Fruit fly (Drosophila melanogaster): ENCODE results near the gene CG15170.

CG15170 gene

DNA sequence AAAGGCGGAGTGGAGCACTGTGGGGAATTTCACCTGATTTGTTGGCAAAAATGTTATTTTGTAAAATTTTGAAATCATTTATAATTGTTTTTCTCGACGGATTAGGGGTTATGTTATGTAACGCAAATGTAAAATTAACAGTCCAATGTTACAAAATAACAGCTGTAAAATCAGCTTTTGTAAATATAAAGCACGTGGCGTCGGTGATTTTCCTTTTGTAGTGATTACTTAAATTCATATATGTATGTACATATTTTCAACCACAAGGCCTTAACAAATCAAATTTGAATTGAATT is 32.1 kb upstream of the CG15170 start, which contains the start of gene CG15172:
Gene CG15172 (plus strand): TSS at position 197 of the 296 bp plus-strand sequence.
- TF ChIP-seq pan (optimal IDR thresholded peaks at IDR 0.05) (no peak), Dll (optimal IDR thresholded peaks at IDR 0.05) (no peak), EcR (GFP tag; optimal IDR thresholded peaks at IDR 0.05) (no peak), usp (GFP tag; optimal IDR thresholded peaks at IDR 0.05) (no peak), psq (optimal IDR thresholded peaks at IDR 0.05) (no peak), CG8478 (optimal IDR thresholded peaks at IDR 0.05) (no peak)

DNA sequence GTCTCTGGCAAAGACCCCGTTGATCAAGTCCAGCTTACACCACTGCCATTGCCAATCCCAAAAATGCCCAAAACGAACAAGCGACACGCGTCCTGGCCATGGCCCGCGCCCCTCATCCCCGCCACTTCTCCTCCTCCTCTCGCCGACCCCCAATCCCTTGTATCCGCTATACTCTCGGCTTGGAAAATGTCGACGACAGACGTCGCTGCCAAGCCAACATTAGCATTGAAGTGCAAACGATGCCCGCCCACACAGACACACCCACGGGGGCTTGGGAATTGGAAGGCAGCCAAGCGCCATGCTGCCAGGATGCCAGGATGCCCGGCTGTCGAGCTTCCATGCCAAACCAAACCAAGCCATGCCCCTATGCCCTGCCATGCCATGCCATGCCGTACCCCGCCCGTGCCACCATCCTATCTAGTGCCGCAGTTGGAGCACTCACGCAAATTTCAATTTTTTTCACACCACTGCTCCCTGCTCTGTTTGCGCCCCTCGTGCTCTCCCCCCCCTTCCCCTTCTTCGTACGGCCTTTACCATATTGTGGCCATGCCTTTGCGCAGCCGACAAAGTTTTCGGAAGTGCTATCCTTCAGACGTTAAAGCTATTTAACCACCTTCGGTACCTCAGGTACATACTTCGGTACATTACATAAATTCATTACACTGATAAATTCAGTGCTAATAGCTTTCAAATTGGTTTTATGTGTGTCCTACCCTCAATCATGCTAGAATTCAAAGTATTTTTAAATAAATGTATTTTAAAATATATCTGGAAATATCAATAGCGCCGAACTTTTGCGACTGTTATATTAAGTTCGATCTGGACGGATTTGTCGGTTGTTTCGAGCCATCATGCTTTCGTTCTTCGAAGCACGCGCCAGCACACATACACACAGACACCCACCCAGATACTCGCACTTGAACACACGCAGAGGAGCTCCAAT is 31.5 kb upstream of the CG15170 start:
- TF ChIP-seq Dll (optimal IDR thresholded peaks at IDR 0.05) (no peak), EcR (GFP tag; optimal IDR thresholded peaks at IDR 0.05) (no peak), usp (GFP tag; optimal IDR thresholded peaks at IDR 0.05) (no peak), CG8478 (optimal IDR thresholded peaks at IDR 0.05) (no peak), pan (optimal IDR thresholded peaks at IDR 0.05) (no peak), psq (optimal IDR thresholded peaks at IDR 0.05) (no peak)

DNA sequence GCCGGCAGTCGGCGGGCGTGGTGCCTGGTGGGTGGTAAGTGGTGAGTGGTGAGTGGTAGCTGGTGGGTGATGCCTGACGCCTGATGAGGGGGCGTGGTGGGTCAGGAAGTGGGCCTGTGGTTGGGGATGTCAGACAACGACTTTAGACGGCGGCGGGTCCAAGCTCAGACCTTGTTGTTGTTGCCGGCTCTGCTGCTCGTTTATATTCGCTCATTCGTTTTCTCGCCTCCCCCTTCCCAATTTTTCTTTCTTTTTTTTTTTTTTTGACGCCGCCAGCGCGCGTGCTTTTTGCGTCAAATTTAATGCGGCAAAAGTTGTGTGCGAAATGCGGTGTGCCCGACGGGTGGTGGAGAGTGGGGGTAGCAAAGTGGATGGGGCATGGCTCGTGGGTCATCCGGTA is 29.6 kb upstream of the CG15170 start:
- no peak for TF ChIP-seq EcR (GFP tag; optimal IDR thresholded peaks at IDR 0.05)
- no peak for TF ChIP-seq CG8478 (optimal IDR thresholded peaks at IDR 0.05)
- no peak for TF ChIP-seq Dll (optimal IDR thresholded peaks at IDR 0.05)
- TF ChIP-seq psq (optimal IDR thresholded peaks at IDR 0.05) = no peak
- TF ChIP-seq pan (optimal IDR thresholded peaks at IDR 0.05) = no peak
- TF ChIP-seq usp (GFP tag; optimal IDR thresholded peaks at IDR 0.05) = no peak

DNA sequence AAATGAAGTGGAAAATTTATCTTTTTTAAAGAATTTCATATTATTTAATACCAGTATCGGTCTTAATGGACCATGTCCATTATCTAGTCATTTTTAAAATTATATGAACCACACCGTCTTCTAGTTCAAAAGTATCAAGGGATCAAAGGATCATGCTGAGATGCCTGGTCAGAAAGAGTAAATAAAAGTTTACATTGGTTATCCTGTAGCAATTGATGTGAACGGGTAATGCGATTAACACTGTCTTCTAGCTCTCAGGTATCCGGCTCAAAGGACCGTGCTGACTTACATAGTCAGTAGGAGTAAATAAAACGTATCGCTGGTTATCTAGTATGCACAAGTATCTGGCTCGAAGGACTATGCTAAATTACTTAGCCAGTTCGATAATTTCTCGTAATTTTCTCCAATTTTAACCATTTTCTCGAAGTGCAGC is 29.1 kb upstream of the CG15170 start:
- TF ChIP-seq EcR (GFP tag; optimal IDR thresholded peaks at IDR 0.05) (no peak), pan (optimal IDR thresholded peaks at IDR 0.05) (no peak), psq (optimal IDR thresholded peaks at IDR 0.05) (no peak), CG8478 (optimal IDR thresholded peaks at IDR 0.05) (no peak), Dll (optimal IDR thresholded peaks at IDR 0.05) (no peak), usp (GFP tag; optimal IDR thresholded peaks at IDR 0.05) (no peak)

DNA sequence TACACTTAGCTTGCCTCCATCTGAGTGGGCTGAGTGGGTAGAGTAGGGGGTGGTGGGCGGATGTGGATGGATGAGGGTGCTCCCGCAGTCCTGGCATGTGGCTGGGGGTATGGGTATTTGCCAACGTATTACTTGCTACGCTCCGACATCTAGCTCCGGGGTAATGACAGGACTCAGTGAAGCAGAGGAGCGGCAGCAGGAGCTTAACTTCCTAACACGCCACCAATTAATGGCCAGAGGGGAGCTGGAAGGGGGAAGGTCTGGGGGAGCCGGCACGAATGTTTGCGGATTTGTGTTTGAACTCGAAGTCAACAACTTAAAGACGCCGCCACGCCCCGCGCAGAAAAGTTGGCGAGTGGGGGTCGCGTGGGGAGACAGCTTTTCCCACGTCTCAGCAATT is 28.2 kb upstream of the CG15170 start:
- TF ChIP-seq CG8478 (optimal IDR thresholded peaks at IDR 0.05) (no peak), Dll (optimal IDR thresholded peaks at IDR 0.05) (no peak), EcR (GFP tag; optimal IDR thresholded peaks at IDR 0.05) (no peak), usp (GFP tag; optimal IDR thresholded peaks at IDR 0.05) (no peak), psq (optimal IDR thresholded peaks at IDR 0.05) (no peak), pan (optimal IDR thresholded peaks at IDR 0.05) (no peak)

DNA sequence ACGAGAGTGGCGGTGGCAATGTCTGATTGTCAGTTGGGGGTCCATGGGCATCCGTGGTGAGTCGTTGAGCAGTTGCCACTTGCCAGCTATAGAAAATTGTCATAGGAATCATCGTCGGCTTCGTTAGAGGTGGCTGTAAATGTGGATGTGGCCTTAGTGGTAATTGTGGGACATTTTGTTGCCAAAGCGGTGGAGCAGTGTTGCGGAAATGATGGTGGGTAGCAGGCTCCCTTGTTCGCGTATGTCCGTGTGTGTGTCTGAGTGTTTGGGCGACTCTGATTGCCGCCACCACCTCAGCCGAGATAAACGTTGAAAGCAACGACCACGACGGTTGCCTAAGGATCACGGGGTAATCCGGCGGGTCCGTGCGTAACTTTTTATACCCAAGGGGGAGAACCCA is 27.0 kb upstream of the CG15170 start:
- TF ChIP-seq psq (optimal IDR thresholded peaks at IDR 0.05) (no peak), Dll (optimal IDR thresholded peaks at IDR 0.05) (no peak), pan (optimal IDR thresholded peaks at IDR 0.05) (no peak), usp (GFP tag; optimal IDR thresholded peaks at IDR 0.05) (no peak), CG8478 (optimal IDR thresholded peaks at IDR 0.05) (no peak), EcR (GFP tag; optimal IDR thresholded peaks at IDR 0.05) (no peak)

DNA sequence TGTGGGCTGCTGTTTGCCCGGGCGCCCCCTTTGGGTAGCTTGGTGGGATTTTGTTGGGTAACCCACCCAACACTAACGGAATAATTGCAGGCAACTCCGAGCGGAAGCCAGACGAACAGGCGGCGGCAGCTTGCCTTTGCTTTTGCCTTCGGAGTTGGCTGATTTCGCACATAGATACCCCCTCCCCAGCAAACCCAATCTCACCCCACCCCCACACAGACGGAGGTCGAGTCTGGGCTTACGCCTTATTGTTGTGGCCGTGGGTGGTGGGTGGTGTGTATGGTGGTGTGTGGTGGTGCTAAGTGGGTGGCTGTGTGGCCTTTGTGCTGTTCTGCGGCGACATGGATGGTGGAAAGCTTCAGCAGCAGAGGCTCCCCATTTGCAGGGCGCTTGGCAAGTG is 25.6 kb upstream of the CG15170 start:
- TF ChIP-seq pan (optimal IDR thresholded peaks at IDR 0.05) (no peak), EcR (GFP tag; optimal IDR thresholded peaks at IDR 0.05) (no peak), usp (GFP tag; optimal IDR thresholded peaks at IDR 0.05) (no peak), Dll (optimal IDR thresholded peaks at IDR 0.05) (no peak), psq (optimal IDR thresholded peaks at IDR 0.05) (no peak), CG8478 (optimal IDR thresholded peaks at IDR 0.05) (no peak)

DNA sequence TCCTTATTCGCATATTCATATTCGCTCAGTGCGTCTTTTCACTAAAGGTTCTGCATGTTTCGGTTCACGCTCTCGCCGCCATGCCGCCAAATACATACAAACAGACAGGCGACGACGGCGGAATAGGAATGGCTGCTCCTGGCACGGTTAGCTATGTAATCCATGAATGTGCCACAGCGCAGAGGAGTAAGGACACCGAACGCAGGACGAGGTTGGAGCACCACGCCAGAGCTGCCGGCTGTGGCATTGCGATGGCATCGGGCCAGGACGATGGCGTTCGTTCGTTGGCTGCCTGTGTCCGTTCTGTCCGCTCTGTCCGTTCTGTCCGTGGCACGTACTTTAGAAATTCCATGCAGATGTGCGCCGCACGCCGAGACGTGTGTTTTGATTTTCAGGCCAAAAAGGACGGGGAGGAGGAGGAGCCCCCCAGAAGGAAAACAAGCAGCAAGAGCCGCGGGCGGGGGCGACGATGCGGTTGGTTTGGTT is 24.9 kb upstream of the CG15170 start:
- TF ChIP-seq usp (GFP tag; optimal IDR thresholded peaks at IDR 0.05) (no peak), pan (optimal IDR thresholded peaks at IDR 0.05) (no peak), CG8478 (optimal IDR thresholded peaks at IDR 0.05) (no peak), EcR (GFP tag; optimal IDR thresholded peaks at IDR 0.05) (no peak), psq (optimal IDR thresholded peaks at IDR 0.05) (no peak), Dll (optimal IDR thresholded peaks at IDR 0.05) (no peak)

DNA sequence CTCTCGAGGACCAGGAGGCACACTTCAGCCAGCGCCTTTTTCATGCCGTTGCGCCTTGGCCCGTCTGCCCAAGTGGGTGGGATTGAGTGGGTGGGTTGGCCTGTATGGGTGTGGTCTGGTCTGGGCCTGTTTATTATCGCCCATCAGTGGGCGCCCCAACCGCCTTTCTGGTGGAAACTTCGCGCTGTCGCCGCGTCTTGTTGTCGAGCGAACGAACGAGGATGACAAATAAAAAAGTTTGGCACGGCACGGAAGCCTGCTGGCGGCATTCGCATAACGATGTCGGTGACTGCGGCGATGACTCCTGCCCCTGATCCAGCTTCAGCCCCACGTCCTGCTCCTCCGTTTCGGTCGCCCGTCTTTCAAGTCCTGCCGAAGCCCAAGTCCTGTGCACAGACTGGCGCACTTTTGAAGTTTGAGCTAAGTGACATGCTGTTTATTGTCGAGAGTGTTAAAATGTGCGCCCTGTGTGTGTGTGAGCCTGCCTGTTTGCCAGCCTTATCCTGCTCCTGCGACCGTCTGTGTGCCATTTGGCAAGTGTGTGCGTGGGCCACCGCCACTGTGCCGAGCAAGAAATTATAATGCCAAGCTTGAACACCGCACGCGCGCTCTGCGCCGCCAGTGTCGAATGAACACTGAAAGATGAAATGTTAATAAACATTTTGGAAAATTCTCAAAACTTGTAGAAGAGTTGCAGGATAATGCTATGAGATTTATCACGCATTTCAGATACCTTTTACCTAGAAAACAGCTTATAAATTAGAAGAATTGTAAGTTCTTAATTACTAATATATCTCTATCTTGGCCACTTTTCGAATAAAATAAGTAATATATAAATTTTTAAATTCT is 24.2 kb upstream of the CG15170 start:
- no peak for TF ChIP-seq psq (optimal IDR thresholded peaks at IDR 0.05)
- TF ChIP-seq EcR (GFP tag; optimal IDR thresholded peaks at IDR 0.05) = no peak
- no peak for TF ChIP-seq CG8478 (optimal IDR thresholded peaks at IDR 0.05)
- TF ChIP-seq usp (GFP tag; optimal IDR thresholded peaks at IDR 0.05) = no peak
- TF ChIP-seq pan (optimal IDR thresholded peaks at IDR 0.05) = no peak
- TF ChIP-seq Dll (optimal IDR thresholded peaks at IDR 0.05) = no peak

DNA sequence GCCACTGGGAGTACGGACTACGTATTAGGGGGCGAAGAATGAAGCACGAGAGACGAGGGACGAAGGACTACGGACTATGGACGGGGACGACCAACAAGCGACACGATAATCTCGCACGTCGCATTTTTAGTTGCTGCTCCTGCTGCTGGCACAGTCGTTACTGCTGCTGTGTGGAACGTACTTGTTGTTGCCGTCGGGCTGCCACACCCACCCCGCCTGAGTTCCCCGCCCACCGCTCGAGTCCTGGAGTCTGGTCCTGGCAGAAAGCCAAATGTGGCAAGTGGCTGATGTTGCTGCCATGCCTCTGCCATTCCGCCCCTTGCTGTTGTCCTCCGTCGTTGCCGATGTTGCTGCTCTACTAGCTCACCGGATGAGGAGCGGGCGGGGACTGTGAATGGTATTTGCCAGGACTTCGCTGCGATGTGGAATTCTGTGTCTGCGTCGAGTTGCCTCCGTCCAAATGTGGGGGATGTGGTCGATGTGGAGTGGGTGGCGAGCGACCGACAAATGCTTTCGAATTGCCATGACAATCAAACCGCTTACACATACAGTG is 22.8 kb upstream of the CG15170 start:
- TF ChIP-seq pan (optimal IDR thresholded peaks at IDR 0.05) (no peak), CG8478 (optimal IDR thresholded peaks at IDR 0.05) (no peak), Dll (optimal IDR thresholded peaks at IDR 0.05) (no peak), usp (GFP tag; optimal IDR thresholded peaks at IDR 0.05) (no peak), psq (optimal IDR thresholded peaks at IDR 0.05) (no peak), EcR (GFP tag; optimal IDR thresholded peaks at IDR 0.05) (no peak)

DNA sequence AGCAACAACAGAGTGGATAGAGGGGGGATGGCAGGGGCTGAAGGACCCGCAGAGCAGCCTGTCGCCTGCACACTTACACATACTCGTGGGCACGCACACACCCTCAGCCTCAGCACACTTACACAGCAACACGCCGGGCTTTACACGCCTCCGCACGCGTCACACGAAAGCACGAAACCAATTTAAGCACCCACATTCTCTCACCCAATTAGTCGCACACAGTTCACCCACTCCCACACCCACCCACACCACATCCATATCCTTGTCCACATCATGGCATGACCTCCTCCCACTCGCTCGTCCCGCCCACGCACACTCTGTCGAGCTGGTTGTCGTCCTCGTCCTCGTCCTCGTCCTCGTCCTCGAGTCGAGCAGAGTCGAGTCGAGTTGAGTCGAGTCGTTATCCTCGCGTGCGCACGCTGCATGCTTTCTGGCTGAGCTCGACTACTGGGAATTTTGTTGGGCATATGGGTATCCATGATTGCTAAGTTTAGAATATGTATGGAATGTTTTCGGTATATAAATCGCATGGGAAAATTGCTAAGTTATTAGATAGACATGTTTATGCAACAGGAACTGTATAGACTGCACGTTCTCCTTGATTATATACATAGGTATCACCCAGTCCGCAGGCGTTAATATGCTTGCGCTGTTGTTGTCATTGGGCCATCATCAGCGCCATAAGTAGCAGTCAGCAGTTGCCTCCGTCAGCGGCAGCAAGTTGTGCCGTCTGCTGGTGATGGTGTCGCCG is 22.0 kb upstream of the CG15170 start:
- TF ChIP-seq pan (optimal IDR thresholded peaks at IDR 0.05) = peak; percentile 62
- TF ChIP-seq psq (optimal IDR thresholded peaks at IDR 0.05) = no peak

Data from whole organism.